Fruit fly (Drosophila melanogaster) whole organism, embryonic: Measurements from ENCODE around the gene eas.

Experiments used
- Ada2b ChIP-seq: fragments of 200-800 bp; sonication (Bioruptor generic); IDR thresholded peaks from 2 replicates; pipeline ENCODE4 v1.3.6; 2022; ENCODE audit warnings: missing biosample characterization, missing genetic modification characterization
- CG11247 ChIP-seq: fragments of 200-800 bp; sonication (Bioruptor generic); IDR thresholded peaks from 2 replicates; pipeline ENCODE4 v1.3.6; 2022; ENCODE audit warnings: missing biosample characterization, missing genetic modification characterization
- CG11504 ChIP-seq: fragments of 200-800 bp; sonication (Bioruptor generic); optimal IDR thresholded peaks from 3 replicates; lab custom pipeline; 2019; ENCODE audit warnings: missing biosample characterization, mild to moderate bottlenecking, missing genetic modification characterization, moderate library complexity
- CG11695 ChIP-seq: fragments of 200-800 bp; sonication (Bioruptor generic); IDR thresholded peaks from 3 replicates; pipeline ENCODE4 v1.3.6; 2022; ENCODE audit warnings: missing biosample characterization, missing genetic modification characterization
- CG13775 ChIP-seq: fragments of 200-800 bp; sonication (Bioruptor generic); optimal IDR thresholded peaks from 3 replicates; lab custom pipeline; 2017; ENCODE audit warnings: missing biosample characterization, mild to moderate bottlenecking, missing genetic modification characterization
- CG14710 ChIP-seq: fragments of 200-800 bp; sonication (Bioruptor generic); optimal IDR thresholded peaks from 3 replicates; lab custom pipeline; 2019; ENCODE audit warnings: missing biosample characterization, mild to moderate bottlenecking, missing genetic modification characterization, moderate library complexity
- CG16779 ChIP-seq: fragments of 200-800 bp; sonication (Bioruptor generic); IDR thresholded peaks from 2 replicates; pipeline ENCODE4 v1.3.6; 2022; ENCODE audit warnings: missing biosample characterization, missing genetic modification characterization
- CG16813 ChIP-seq: fragments of 200-800 bp; sonication (Bioruptor generic); IDR thresholded peaks from 3 replicates; pipeline ENCODE4 v1.3.6; 2022; ENCODE audit warnings: missing biosample characterization, missing genetic modification characterization; ENCODE audit not compliant: partially characterized antibody
- CG2678 ChIP-seq: fragments of 200-800 bp; sonication (Bioruptor generic); optimal IDR thresholded peaks from 3 replicates; lab custom pipeline; 2019; ENCODE audit warnings: missing biosample characterization, mild to moderate bottlenecking, missing genetic modification characterization, moderate library complexity
- CG2875 ChIP-seq: fragments of 200-800 bp; sonication (Bioruptor generic); optimal IDR thresholded peaks from 2 replicates; lab custom pipeline; 2017; ENCODE audit warnings: missing biosample characterization, mild to moderate bottlenecking, missing genetic modification characterization, missing genetic modification reagents
- CG31224 ChIP-seq: fragments of 200-800 bp; sonication (Bioruptor generic); IDR thresholded peaks from 2 replicates; pipeline ENCODE4 v1.3.6; 2022; ENCODE audit warnings: missing biosample characterization, missing genetic modification characterization
- CG6854 ChIP-seq: fragments of 200-800 bp; sonication (Bioruptor generic); optimal IDR thresholded peaks from 3 replicates; lab custom pipeline; 2017; ENCODE audit warnings: missing biosample characterization, mild to moderate bottlenecking, missing genetic modification characterization
- CG7271 ChIP-seq: fragments of 200-800 bp; sonication (Bioruptor generic); optimal IDR thresholded peaks from 2 replicates; lab custom pipeline; 2018; ENCODE audit warnings: missing biosample characterization, mild to moderate bottlenecking, missing genetic modification characterization, moderate library complexity
- CG7963 ChIP-seq: fragments of 200-800 bp; sonication (Bioruptor generic); IDR thresholded peaks from 3 replicates; pipeline ENCODE4 v1.3.6; 2022; ENCODE audit warnings: missing biosample characterization, missing genetic modification characterization; ENCODE audit not compliant: partially characterized antibody
- CG8290 ChIP-seq, 3 experiments: fragments of 200-800 bp; sonication (Bioruptor generic); optimal IDR thresholded peaks; 2 replicates each; lab custom pipeline; 2016 to 2019; ENCODE audit warnings: missing biosample characterization in 3 of 3, missing genetic modification characterization in 3 of 3, mild to moderate bottlenecking in 2 of 3, moderate library complexity in 1 of 3
- ERR ChIP-seq: fragments of 200-800 bp; sonication (Bioruptor generic); optimal IDR thresholded peaks from 2 replicates; lab custom pipeline; 2016; ENCODE audit warnings: missing biosample characterization, missing genetic modification characterization
- Ets97D ChIP-seq: fragments of 200-800 bp; sonication (Bioruptor generic); optimal IDR thresholded peaks from 3 replicates; lab custom pipeline; 2016; ENCODE audit warnings: missing biosample characterization, missing genetic modification characterization
- Hey ChIP-seq: fragments of 200-800 bp; sonication (Bioruptor generic); optimal IDR thresholded peaks from 3 replicates; lab custom pipeline; 2018; ENCODE audit warnings: missing biosample characterization, mild to moderate bottlenecking, missing genetic modification characterization
- HmgD ChIP-seq: fragments of 200-800 bp; sonication (Bioruptor generic); optimal IDR thresholded peaks from 3 replicates; lab custom pipeline; 2016; ENCODE audit warnings: missing biosample characterization, missing genetic modification characterization
- Med ChIP-seq: fragments of 200-800 bp; sonication (Bioruptor generic); peaks from one replicate; lab custom pipeline; 2016; ENCODE audit warnings: missing biosample characterization, missing genetic modification characterization, mild to moderate bottlenecking, inconsistent platforms, moderate library complexity
- Nf-YC ChIP-seq: fragments of 200-800 bp; optimal IDR thresholded peaks from 3 replicates; lab custom pipeline; 2019; ENCODE audit warnings: missing biosample characterization, mild to moderate bottlenecking, missing genetic modification characterization, moderate library complexity
- Opbp ChIP-seq: fragments of 200-800 bp; sonication (Bioruptor generic); IDR thresholded peaks from 3 replicates; pipeline ENCODE4 v1.3.6; 2022; ENCODE audit warnings: missing biosample characterization, missing genetic modification characterization; ENCODE audit not compliant: partially characterized antibody
- YL-1 ChIP-seq: fragments of 200-800 bp; sonication (Bioruptor generic); optimal IDR thresholded peaks from 3 replicates; lab custom pipeline; 2017; ENCODE audit warnings: missing biosample characterization, mild to moderate bottlenecking, missing genetic modification characterization
- ap ChIP-seq: fragments of 200-800 bp; sonication (Bioruptor generic); IDR thresholded peaks from 2 replicates; pipeline ENCODE4 v1.3.6; 2022; ENCODE audit warnings: missing biosample characterization, missing genetic modification characterization
- cg ChIP-seq: fragments of 200-800 bp; sonication (Bioruptor generic); optimal IDR thresholded peaks from 3 replicates; lab custom pipeline; 2019; ENCODE audit warnings: missing biosample characterization, mild to moderate bottlenecking, missing genetic modification characterization, moderate library complexity
- chm ChIP-seq: fragments of 200-800 bp; sonication (Bioruptor generic); IDR thresholded peaks from 2 replicates; pipeline ENCODE4 v1.3.6; 2022; ENCODE audit warnings: missing biosample characterization, missing genetic modification characterization
- crol ChIP-seq: fragments of 200-800 bp; sonication (Bioruptor generic); IDR thresholded peaks from 2 replicates; pipeline ENCODE4 v1.3.6; 2022; ENCODE audit warnings: missing biosample characterization, missing genetic modification characterization
- dati ChIP-seq: fragments of 200-800 bp; sonication (Bioruptor generic); IDR thresholded peaks from 2 replicates; pipeline ENCODE4 v1.3.6; 2022; ENCODE audit warnings: missing biosample characterization, missing genetic modification characterization
- dm ChIP-seq: fragments of 200-800 bp; sonication (Bioruptor generic); optimal IDR thresholded peaks from 3 replicates; lab custom pipeline; 2016; ENCODE audit warnings: missing biosample characterization, missing genetic modification characterization
- dmrt11E ChIP-seq: fragments of 200-800 bp; sonication (Bioruptor generic); optimal IDR thresholded peaks from 3 replicates; lab custom pipeline; 2018; ENCODE audit warnings: missing biosample characterization, mild to moderate bottlenecking, missing genetic modification characterization, moderate library complexity
- exex ChIP-seq: fragments of 200-800 bp; sonication (Bioruptor generic); optimal IDR thresholded peaks from 4 replicates; lab custom pipeline; 2018; ENCODE audit warnings: missing biosample characterization, mild to moderate bottlenecking, missing genetic modification characterization, moderate library complexity
- gce ChIP-seq: fragments of 200-800 bp; sonication (Bioruptor generic); IDR thresholded peaks from 3 replicates; pipeline ENCODE4 v1.3.6; 2022; ENCODE audit warnings: missing biosample characterization, missing genetic modification characterization
- grau ChIP-seq: fragments of 200-800 bp; optimal IDR thresholded peaks from 3 replicates; lab custom pipeline; 2019; ENCODE audit warnings: missing biosample characterization, mild to moderate bottlenecking, missing genetic modification characterization, moderate library complexity
- mirr ChIP-seq: fragments of 200-800 bp; sonication (Bioruptor generic); optimal IDR thresholded peaks from 3 replicates; lab custom pipeline; 2018; ENCODE audit warnings: missing biosample characterization, mild to moderate bottlenecking, missing genetic modification characterization
- mld ChIP-seq: fragments of 200-800 bp; sonication (Bioruptor generic); IDR thresholded peaks from 3 replicates; pipeline ENCODE4 v1.3.6; 2022; ENCODE audit warnings: missing biosample characterization, missing genetic modification characterization; ENCODE audit not compliant: partially characterized antibody
- phol ChIP-seq: fragments of 200-800 bp; sonication (Bioruptor generic); optimal IDR thresholded peaks from 3 replicates; lab custom pipeline; 2018; ENCODE audit warnings: missing biosample characterization, mild to moderate bottlenecking, missing genetic modification characterization, moderate library complexity
- prd ChIP-seq, 3 experiments: fragments of >200 bp in 2 of 3; fragments of 200-800 bp in 1 of 3; sonication (Bioruptor generic) in 1 of 3; optimal IDR thresholded peaks in 2 of 3; IDR thresholded peaks in 1 of 3; 2 replicates in 2 of 3; 3 replicates in 1 of 3; pipeline versions ENCODE4 v1.3.6 to Lab custom; 2017 to 2022; ENCODE audit warnings: missing biosample characterization in 1 of 3, missing genetic modification characterization in 1 of 3
- scrt ChIP-seq: fragments of 200-800 bp; sonication (Bioruptor generic); optimal IDR thresholded peaks from 2 replicates; lab custom pipeline; 2018; ENCODE audit warnings: missing biosample characterization, mild to moderate bottlenecking, missing genetic modification characterization, moderate library complexity
- sens ChIP-seq: fragments of 200-800 bp; sonication (Bioruptor generic); peaks from one replicate; lab custom pipeline; 2016; ENCODE audit warnings: missing biosample characterization, missing genetic modification characterization
- sna ChIP-seq: fragments of 200-800 bp; sonication (Bioruptor generic); IDR thresholded peaks from 2 replicates; pipeline ENCODE4 v1.3.6; 2022; ENCODE audit warnings: missing biosample characterization, missing genetic modification characterization; ENCODE audit not compliant: partially characterized antibody
- sug ChIP-seq: fragments of 200-800 bp; optimal IDR thresholded peaks from 2 replicates; lab custom pipeline; 2019; ENCODE audit warnings: missing biosample characterization, mild to moderate bottlenecking, missing genetic modification characterization, moderate library complexity
- vvl ChIP-seq: fragments of 200-800 bp; sonication (Bioruptor generic); IDR thresholded peaks from 2 replicates; pipeline ENCODE4 v1.3.6; 2022; ENCODE audit warnings: missing biosample characterization, missing genetic modification characterization
- wek ChIP-seq: fragments of 200-800 bp; sonication (Bioruptor generic); optimal IDR thresholded peaks from 3 replicates; lab custom pipeline; 2018; ENCODE audit warnings: missing biosample characterization, mild to moderate bottlenecking, missing genetic modification characterization, moderate library complexity
- zfh1 ChIP-seq: fragments of 200-800 bp; sonication (Bioruptor generic); IDR thresholded peaks from 3 replicates; pipeline ENCODE4 v1.3.6; 2022; ENCODE audit warnings: missing biosample characterization, missing genetic modification characterization
- zfh2 ChIP-seq: fragments of 200-800 bp; sonication (Bioruptor generic); optimal IDR thresholded peaks from 2 replicates; lab custom pipeline; 2016; ENCODE audit warnings: missing biosample characterization, missing genetic modification characterization

eas gene

DNA sequence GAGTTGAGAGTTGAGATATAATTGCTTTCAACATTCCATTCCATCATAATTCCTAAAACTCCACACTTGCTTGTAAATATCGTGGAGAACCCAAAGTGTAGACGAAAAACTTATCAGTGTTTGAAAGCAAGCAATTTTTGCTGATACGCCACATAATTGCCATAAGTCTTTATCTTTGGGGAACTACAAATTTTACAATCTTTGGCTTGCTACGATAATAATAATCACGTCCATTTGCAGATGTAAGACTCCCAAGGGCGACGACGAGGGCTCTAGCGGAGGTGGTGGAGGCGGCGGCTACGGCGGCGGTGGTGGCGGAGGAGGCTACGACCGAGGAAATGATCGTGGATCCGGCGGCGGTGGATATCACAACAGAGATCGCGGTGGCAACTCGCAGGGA lies 14.5 kb downstream of the eas start:
- TF ChIP-seq gce (GFP tag; lab: Robert Waterston, UW): no peak
- TF ChIP-seq CG2875 (GFP tag; lab: Kevin White, UChicago): no peak
- peak; percentile 25 for TF ChIP-seq sug (tag; lab: Kevin White, UChicago)
- TF ChIP-seq crol (GFP tag; lab: Robert Waterston, UW): peak; percentile 20; the same call in 1 of the 2 replicates
- TF ChIP-seq Med: peak; percentile 48
- no peak for TF ChIP-seq CG7963 (GFP tag; lab: Robert Waterston, UW)
- peak; percentile 69 for TF ChIP-seq exex (tag; lab: Kevin White, UChicago)

dm6 chrX:16296423-16297292 lies 18.5 kb downstream of the eas start, which contains the start of gene CG3632:
Gene CG3632, plus strand, starts transcription at chrX:16296671.
- TF ChIP-seq CG8290 (GFP tag; optimal IDR thresholded peaks at IDR 0.05; lab: Kevin White, UChicago): peak; percentile 17
- peak in 1 of 2 experiments; percentile 81 for TF ChIP-seq CG8290 (tag; optimal IDR thresholded peaks at IDR 0.05; lab: Kevin White, UChicago)
- peak; percentile 34 for TF ChIP-seq CG14710 (tag; lab: Kevin White, UChicago)
- TF ChIP-seq zfh2: peak; percentile 63
- peak; percentile 2 for TF ChIP-seq CG13775 (GFP tag; lab: Kevin White, UChicago)
- peak; percentile 82 for TF ChIP-seq CG16813 (GFP tag; lab: Robert Waterston, UW)
- TF ChIP-seq CG31224: no peak
- TF ChIP-seq dm (GFP tag; lab: Kevin White, UChicago): peak; percentile 23
- 0 out of 3 replicates have a peak, but pooled peaks have one; percentile 19 for TF ChIP-seq zfh1 (GFP tag; lab: Robert Waterston, UW)
- peak; percentile 51; the same call in 1 of the 2 replicates for TF ChIP-seq CG11247
- no peak for TF ChIP-seq prd (optimal IDR thresholded peaks at IDR 0.05; lab: Kevin White, UChicago)
- TF ChIP-seq prd (GFP tag; IDR thresholded peaks at IDR 0.05; lab: Robert Waterston, UW): no peak
- peak; percentile 73; the same call in 2 of the 3 replicates for TF ChIP-seq mld (GFP tag; lab: Robert Waterston, UW)
- TF ChIP-seq scrt (GFP tag; lab: Kevin White, UChicago): no peak
- peak; percentile 73 for TF ChIP-seq vvl (GFP tag; lab: Robert Waterston, UW)
- TF ChIP-seq gce (GFP tag; lab: Robert Waterston, UW): no peak
- TF ChIP-seq Ets97D (GFP tag; lab: Kevin White, UChicago): peak; percentile 71
- no peak for TF ChIP-seq ap
- TF ChIP-seq Nf-YC (tag; lab: Kevin White, UChicago): peak; percentile 53
- TF ChIP-seq phol: peak; percentile 23
- TF ChIP-seq YL-1: peak; percentile 85
- TF ChIP-seq sna (GFP tag; lab: Robert Waterston, UW): peak; percentile 56; the same call in 1 of the 2 replicates
- TF ChIP-seq grau (tag; lab: Kevin White, UChicago): peak; percentile 20
- TF ChIP-seq ERR (GFP tag; lab: Kevin White, UChicago): peak; percentile 49
- TF ChIP-seq sens (GFP tag; lab: Kevin White, UChicago): peak; percentile 90
- TF ChIP-seq CG11504 (tag; lab: Kevin White, UChicago): no peak
- TF ChIP-seq CG11695 (GFP tag; lab: Robert Waterston, UW): no peak
- TF ChIP-seq cg: peak; percentile 85
- TF ChIP-seq HmgD: no peak
- no peak for TF ChIP-seq dati (GFP tag; lab: Robert Waterston, UW)
- TF ChIP-seq Hey (tag; lab: Kevin White, UChicago): no peak
- peak; percentile 51 for TF ChIP-seq mirr (GFP tag; lab: Kevin White, UChicago)
- peak; percentile 89 for TF ChIP-seq Opbp (GFP tag; lab: Robert Waterston, UW)
- TF ChIP-seq chm (GFP tag; lab: Robert Waterston, UW): no peak
- TF ChIP-seq CG7271: no peak
- TF ChIP-seq dmrt11E (tag; lab: Kevin White, UChicago): no peak
- no peak for TF ChIP-seq wek
- no peak for TF ChIP-seq CG16779 (GFP tag; lab: Robert Waterston, UW)
- no peak for TF ChIP-seq CG2678
- TF ChIP-seq Ada2b (GFP tag; lab: Robert Waterston, UW): no peak
- TF ChIP-seq CG6854 (GFP tag; lab: Kevin White, UChicago): no peak
